Worm (Caenorhabditis elegans): ENCODE results near the gene ndc-80.

Gene ndc-80

DNA sequence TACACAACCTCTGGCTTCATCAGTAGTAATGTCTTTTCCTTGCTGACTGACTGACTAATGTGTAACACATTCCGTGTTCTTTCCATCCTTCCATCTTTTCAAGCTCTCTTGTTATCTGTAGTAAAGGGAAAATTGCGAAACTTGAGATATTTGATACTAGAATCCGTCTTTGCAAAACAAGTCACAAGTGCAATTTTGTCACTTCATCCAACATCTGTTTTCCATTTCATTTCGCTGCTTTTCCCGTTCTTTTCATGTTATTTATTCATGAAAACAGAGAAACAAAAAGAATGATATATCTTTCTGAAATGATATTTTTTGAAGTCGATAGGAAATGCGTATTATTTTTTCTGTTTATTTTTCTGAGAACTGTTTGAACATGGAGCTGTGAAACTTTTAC, 39.9 kb upstream of the ndc-80 start:
- TF ChIP-seq unc-62 (GFP tag; optimal IDR thresholded peaks at IDR 0.05 in 1 of 2) (peak in 1 of 2 experiments; percentile 77), unc-62 (tag; optimal IDR thresholded peaks at IDR 0.05) (no peak), aha-1 (tag) (peak; percentile 14), lsy-2 (tag; optimal IDR thresholded peaks at IDR 0.05) (no peak), daf-16 (GFP tag; optimal IDR thresholded peaks at IDR 0.05) (peak in 1 of 2 experiments; percentile 35), daf-16 (tag; optimal IDR thresholded peaks at IDR 0.05) (no peak), nhr-11 (tag; optimal IDR thresholded peaks at IDR 0.05) (peak; percentile 23), snpc-1.2 (GFP tag; IDR thresholded peaks at IDR 0.05) (no peak)

- TF ChIP-seq jun-1 (tag; optimal IDR thresholded peaks at IDR 0.05): no peak
- TF ChIP-seq pqm-1 (tag; optimal IDR thresholded peaks at IDR 0.05): no peak
- no peak for TF ChIP-seq skn-1 (tag; optimal IDR thresholded peaks at IDR 0.05)
- no peak for TF ChIP-seq spr-3 (GFP tag; optimal IDR thresholded peaks at IDR 0.05)
- TF ChIP-seq lin-39 (tag; optimal IDR thresholded peaks at IDR 0.05): no peak
- no peak for TF ChIP-seq gei-8 (GFP tag; optimal IDR thresholded peaks at IDR 0.05)
- no peak for TF ChIP-seq lin-13 (GFP tag; optimal IDR thresholded peaks at IDR 0.05)
- no peak for TF ChIP-seq attf-4 (tag; optimal IDR thresholded peaks at IDR 0.05)
- TF ChIP-seq daf-19 (GFP tag; conservative IDR thresholded peaks at IDR 0.05): no peak
- TF ChIP-seq fkh-10 (GFP tag; optimal IDR thresholded peaks at IDR 0.05): no peak
- no peak for TF ChIP-seq lin-15B (tag; optimal IDR thresholded peaks at IDR 0.05)
- TF ChIP-seq nhr-77 (tag; optimal IDR thresholded peaks at IDR 0.05): no peak
- TF ChIP-seq zag-1 (tag; optimal IDR thresholded peaks at IDR 0.05): no peak
- TF ChIP-seq ceh-32 (tag; optimal IDR thresholded peaks at IDR 0.05; ENCODE audit: poor library complexity): no peak
- TF ChIP-seq mxl-3 (GFP tag; optimal IDR thresholded peaks at IDR 0.05): no peak
Measured at ce11 chrIV:10047108-10047507, 38.8 kb upstream of the ndc-80 start, which contains the start of gene T04B2.3. T04B2.3 (plus strand) TSS chrIV:10047408.

ce11 chrIV:10048268-10048667, 37.7 kb upstream of the ndc-80 start:
- TF ChIP-seq skn-1 (tag; optimal IDR thresholded peaks at IDR 0.05): no peak
- TF ChIP-seq daf-8 (GFP tag; IDR thresholded peaks at IDR 0.05): no peak
- TF ChIP-seq nhr-11 (tag; optimal IDR thresholded peaks at IDR 0.05): peak; percentile 54
- TF ChIP-seq nhr-10 (tag; optimal IDR thresholded peaks at IDR 0.05): no peak
- TF ChIP-seq Y105C5A.15 (GFP tag; IDR thresholded peaks at IDR 0.05): no peak
- no peak for TF ChIP-seq spr-3 (GFP tag; optimal IDR thresholded peaks at IDR 0.05)

DNA sequence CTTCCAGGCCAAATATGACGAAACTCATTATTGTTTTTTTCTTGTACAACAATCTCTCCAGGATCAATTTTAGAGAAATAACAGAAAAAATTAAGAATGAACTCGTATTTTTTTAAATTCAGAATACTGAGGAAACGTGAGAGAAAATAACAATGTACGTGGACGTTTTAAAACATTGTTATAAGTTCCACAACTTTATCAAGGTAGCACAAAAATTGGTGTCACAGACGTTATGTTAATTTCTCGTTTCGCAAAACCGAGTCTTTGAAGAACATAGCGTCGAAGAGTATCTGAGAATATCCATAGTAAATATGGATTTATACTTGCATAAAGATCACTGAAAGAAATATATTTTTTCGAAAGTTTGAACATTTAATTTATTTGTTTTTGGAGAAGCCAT, 34.8 kb upstream of the ndc-80 start, which contains the start of gene T04B2.8:
TSS of gene T04B2.8 (minus strand) at position 101 of the 400 bp plus-strand sequence.
- TF ChIP-seq lir-3 (tag; optimal IDR thresholded peaks at IDR 0.05) (no peak), nhr-10 (tag; optimal IDR thresholded peaks at IDR 0.05) (no peak), tra-1 (GFP tag; IDR thresholded peaks at IDR 0.05) (no peak), lsy-2 (tag; optimal IDR thresholded peaks at IDR 0.05) (no peak), mdt-29 (GFP tag; IDR thresholded peaks at IDR 0.05) (no peak), gei-8 (GFP tag; optimal IDR thresholded peaks at IDR 0.05) (no peak), unc-39 (tag; optimal IDR thresholded peaks at IDR 0.05) (no peak), jun-1 (tag; optimal IDR thresholded peaks at IDR 0.05) (no peak), lin-29 (GFP tag; IDR thresholded peaks at IDR 0.05) (no peak), nhr-77 (tag; optimal IDR thresholded peaks at IDR 0.05) (no peak), nhr-11 (tag; optimal IDR thresholded peaks at IDR 0.05) (no peak), hlh-30 (tag; optimal IDR thresholded peaks at IDR 0.05; ENCODE audit: insufficient read depth) (no peak), nhr-237 (tag; optimal IDR thresholded peaks at IDR 0.05) (no peak), ZK546.5 (tag; optimal IDR thresholded peaks at IDR 0.05) (no peak)

DNA sequence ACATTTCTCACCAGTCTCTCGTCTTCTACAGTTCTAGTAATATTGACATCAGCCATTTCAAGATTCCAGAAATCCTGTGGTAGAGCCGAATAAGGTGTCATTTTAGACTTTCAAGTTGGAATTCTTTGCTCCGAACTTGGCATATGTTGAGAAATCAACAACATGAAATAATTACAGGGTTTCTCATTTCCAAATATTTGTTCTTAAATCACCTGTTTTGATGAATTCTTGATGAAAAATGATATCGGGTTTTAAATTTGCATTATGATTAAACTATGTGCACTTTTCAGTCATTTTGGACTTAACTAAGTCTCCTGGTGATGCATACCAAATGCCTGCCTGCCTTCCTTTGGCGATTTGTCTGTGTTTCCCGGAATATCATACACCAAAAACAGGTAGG, 32.4 kb upstream of the ndc-80 start, which contains the start of gene srv-12:
TSS of gene srv-12 (minus strand) at position 101 of the 400 bp plus-strand sequence.
- TF ChIP-seq cey-2 (tag; optimal IDR thresholded peaks at IDR 0.05; ENCODE audit: borderline replicate concordance, insufficient read depth) (no peak), nhr-42 (GFP tag; IDR thresholded peaks at IDR 0.05) (no peak), dmd-6 (GFP tag; IDR thresholded peaks at IDR 0.05) (no peak), mes-2 (tag; optimal IDR thresholded peaks at IDR 0.05; ENCODE audit: poor library complexity, severe bottlenecking) (no peak), nhr-76 (tag; optimal IDR thresholded peaks at IDR 0.05) (no peak), nhr-102 (tag; optimal IDR thresholded peaks at IDR 0.05) (no peak), hif-1 (tag; optimal IDR thresholded peaks at IDR 0.05) (no peak), aha-1 (tag) (no peak), nhr-28 (tag; optimal IDR thresholded peaks at IDR 0.05) (no peak), nhr-10 (tag; optimal IDR thresholded peaks at IDR 0.05) (no peak), saeg-2 (GFP tag; IDR thresholded peaks at IDR 0.05) (no peak), nhr-237 (tag; optimal IDR thresholded peaks at IDR 0.05) (no peak), ceh-32 (tag; optimal IDR thresholded peaks at IDR 0.05; ENCODE audit: poor library complexity) (no peak), F10B5.3 (tag; optimal IDR thresholded peaks at IDR 0.05) (no peak)
